Worm (Caenorhabditis elegans): ENCODE results near the gene acbp-5.
A peak's percentile ranks its signal among the peaks of the same experiment; 100 is the strongest.

acbp-5 gene

DNA sequence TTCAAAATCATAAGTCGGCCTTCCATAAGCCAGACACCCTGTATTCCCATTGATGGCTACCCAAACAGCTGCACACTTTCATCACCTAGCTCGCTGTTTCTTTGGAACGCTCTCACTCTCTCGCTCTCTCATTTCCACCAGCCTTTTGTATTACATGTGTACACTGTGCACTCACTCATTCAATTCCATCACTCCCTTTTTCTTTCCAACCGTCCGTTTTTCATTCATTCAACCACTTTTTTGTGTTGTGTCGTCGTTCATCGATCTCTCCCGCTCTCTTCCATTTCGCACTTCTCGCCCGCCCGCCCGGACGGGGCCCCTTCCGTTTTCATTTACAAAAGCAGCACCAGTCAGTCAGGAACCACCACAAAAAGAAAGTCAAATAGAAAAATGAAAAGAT is 16.5 kb upstream of the acbp-5 start (continued):
- no peak for TF ChIP-seq daf-16 (GFP tag; optimal IDR thresholded peaks at IDR 0.05)
- TF ChIP-seq daf-16 (tag; optimal IDR thresholded peaks at IDR 0.05), result peak; percentile 28
- TF ChIP-seq duxl-1 (tag; optimal IDR thresholded peaks at IDR 0.05; ENCODE audit: poor library complexity), result no peak
- TF ChIP-seq mxl-2 (GFP tag; conservative IDR thresholded peaks at IDR 0.05), result no peak
- no peak for TF ChIP-seq nhr-10 (tag; optimal IDR thresholded peaks at IDR 0.05)
- no peak for TF ChIP-seq zip-11 (GFP tag; IDR thresholded peaks at IDR 0.05)
- TF ChIP-seq zag-1 (tag; optimal IDR thresholded peaks at IDR 0.05), result no peak
- TF ChIP-seq ceh-32 (tag; optimal IDR thresholded peaks at IDR 0.05; ENCODE audit: poor library complexity), result no peak
- peak; percentile 40 for TF ChIP-seq hlh-11 (tag; optimal IDR thresholded peaks at IDR 0.05)
- no peak for TF ChIP-seq lir-3 (tag; optimal IDR thresholded peaks at IDR 0.05)
- TF ChIP-seq unc-62 (GFP tag; optimal IDR thresholded peaks at IDR 0.05 in 1 of 2), result no peak
- no peak for TF ChIP-seq unc-62 (tag; optimal IDR thresholded peaks at IDR 0.05)
- TF ChIP-seq pha-4 (GFP tag; IDR thresholded peaks at IDR 0.05), result no peak
- peak; percentile 19 for TF ChIP-seq pha-4 (tag; optimal IDR thresholded peaks at IDR 0.05)
- no peak for TF ChIP-seq Y75B8A.6 (GFP tag; IDR thresholded peaks at IDR 0.05)
- TF ChIP-seq lim-7 (GFP tag; IDR thresholded peaks at IDR 0.05), result 0 out of 2 replicates have a peak, but pooled peaks have one; percentile 35
- no peak for TF ChIP-seq lin-29 (GFP tag; IDR thresholded peaks at IDR 0.05)
- no peak for TF ChIP-seq nhr-25 (tag; optimal IDR thresholded peaks at IDR 0.05; ENCODE audit: borderline replicate concordance, insufficient read depth)
- no peak for TF ChIP-seq daf-19 (GFP tag; conservative IDR thresholded peaks at IDR 0.05)
- no peak for TF ChIP-seq lin-39 (tag; optimal IDR thresholded peaks at IDR 0.05)
- TF ChIP-seq nhr-102 (tag; optimal IDR thresholded peaks at IDR 0.05), result no peak
- TF ChIP-seq hmg-1.1 (GFP tag; IDR thresholded peaks at IDR 0.05), result no peak
- no peak for TF ChIP-seq php-3 (GFP tag; IDR thresholded peaks at IDR 0.05)
- no peak for TF ChIP-seq egl-43 (GFP tag; IDR thresholded peaks at IDR 0.05)
- TF ChIP-seq mep-1 (tag; optimal IDR thresholded peaks at IDR 0.05), result peak; percentile 51
- TF ChIP-seq dpl-1 (GFP tag; optimal IDR thresholded peaks at IDR 0.05), result no peak

DNA sequence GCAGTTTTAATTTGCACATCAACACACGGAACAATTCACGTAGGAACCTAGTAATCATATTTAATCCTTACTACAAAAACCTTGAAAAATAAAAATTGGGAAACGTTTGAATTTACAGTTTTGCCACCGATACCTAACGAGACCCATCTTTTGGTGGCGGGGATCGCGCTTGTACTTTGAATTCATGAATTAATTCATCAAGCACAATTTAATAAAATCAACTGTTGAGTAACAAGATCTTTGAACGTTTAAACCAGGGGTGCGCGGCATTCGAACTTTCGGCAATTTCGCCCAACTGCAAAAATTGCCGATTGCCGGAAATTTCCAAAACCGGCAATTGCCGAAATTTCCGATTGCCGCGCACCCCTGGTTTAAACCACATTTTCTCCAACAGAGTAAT is 15.2 kb upstream of the acbp-5 start:
- TF ChIP-seq F37D6.2 (tag; optimal IDR thresholded peaks at IDR 0.05), result no peak
- TF ChIP-seq vab-7 (GFP tag; IDR thresholded peaks at IDR 0.05), result no peak
- peak; percentile 41; the same call in 1 of the 2 replicates for TF ChIP-seq egl-43 (GFP tag; IDR thresholded peaks at IDR 0.05)
- no peak for TF ChIP-seq mep-1 (tag; optimal IDR thresholded peaks at IDR 0.05)

DNA sequence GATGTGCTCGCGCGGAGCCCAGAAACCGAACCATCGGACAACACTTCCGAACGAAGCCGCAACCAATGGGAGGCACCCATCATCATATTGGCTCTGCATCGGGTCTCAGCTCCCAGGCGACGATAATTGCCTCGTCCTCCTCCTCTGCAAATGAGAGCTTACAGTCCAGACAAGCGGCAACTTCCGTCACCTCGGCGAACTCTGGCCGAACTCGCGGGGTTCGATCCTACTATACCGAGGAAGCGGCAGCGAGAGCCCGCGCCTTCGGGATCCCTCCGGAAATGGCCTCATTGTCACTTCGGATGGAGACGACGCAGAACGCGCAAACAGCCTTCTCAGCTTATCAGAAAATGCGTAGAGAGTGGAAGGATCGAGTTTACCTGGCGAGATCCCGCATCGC is 13.5 kb upstream of the acbp-5 start:
- no peak for TF ChIP-seq ceh-28 (tag; optimal IDR thresholded peaks at IDR 0.05)
- peak; percentile 89 for TF ChIP-seq set-16 (GFP tag; IDR thresholded peaks at IDR 0.05)
- TF ChIP-seq madf-9 (GFP tag; conservative IDR thresholded peaks at IDR 0.05), result no peak

DNA sequence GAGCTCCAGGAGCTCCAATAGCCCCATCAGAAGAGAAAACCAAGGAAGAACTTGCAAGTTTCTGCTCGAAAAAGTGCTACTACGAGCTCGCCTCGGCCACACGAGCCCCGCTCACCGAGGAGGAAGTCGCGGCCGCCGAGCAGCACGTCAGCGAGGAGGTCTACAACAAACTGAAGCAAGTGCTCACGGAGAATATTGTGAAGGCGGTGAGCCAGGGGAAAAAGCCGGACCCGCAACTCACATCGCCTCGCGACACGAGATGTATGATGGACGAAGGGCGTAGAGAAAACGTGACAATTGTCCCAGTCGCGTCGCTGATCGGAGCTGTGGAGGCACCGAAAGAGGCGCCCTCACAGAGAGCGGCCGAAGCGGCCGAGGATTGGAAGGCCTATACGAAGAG is 11.2 kb upstream of the acbp-5 start:
- TF ChIP-seq unc-62 (GFP tag; optimal IDR thresholded peaks at IDR 0.05 in 1 of 2) (no peak), unc-62 (tag; optimal IDR thresholded peaks at IDR 0.05) (no peak), aha-1 (tag) (no peak), F44E2.7 (GFP tag; IDR thresholded peaks at IDR 0.05) (0 out of 2 replicates have a peak, but pooled peaks have one; percentile 6), set-16 (GFP tag; IDR thresholded peaks at IDR 0.05) (peak; percentile 77)

DNA sequence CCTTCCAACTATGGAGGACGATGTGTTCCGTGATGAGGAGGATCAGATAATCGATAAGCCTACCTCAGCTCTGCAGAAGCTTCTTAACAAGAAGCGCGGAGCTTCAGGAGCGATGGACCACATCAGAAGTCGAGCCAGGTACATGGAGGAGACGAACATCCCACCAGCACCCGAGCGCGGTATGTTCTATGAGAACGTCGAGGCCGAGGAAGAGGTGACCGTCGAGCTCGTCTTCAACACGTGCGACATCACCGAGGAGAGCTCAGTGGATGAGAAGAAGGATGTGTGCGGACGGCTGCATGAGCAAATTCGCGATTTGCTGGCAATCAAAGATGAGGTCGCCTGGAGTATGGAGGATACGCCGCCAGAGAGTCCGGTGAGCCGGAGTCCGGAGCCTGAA is 10.5 kb upstream of the acbp-5 start:
- no peak for TF ChIP-seq ztf-7 (tag; optimal IDR thresholded peaks at IDR 0.05)
- peak; percentile 39; the same call in 1 of the 2 replicates for TF ChIP-seq set-16 (GFP tag; IDR thresholded peaks at IDR 0.05)
- TF ChIP-seq ZK546.5 (tag; optimal IDR thresholded peaks at IDR 0.05), result no peak
- TF ChIP-seq aha-1 (tag), result peak; percentile 91
- 0 out of 2 replicates have a peak, but pooled peaks have one; percentile 26 for TF ChIP-seq php-3 (GFP tag; IDR thresholded peaks at IDR 0.05)
